Worm (Caenorhabditis elegans) whole organism, young adult: ENCODE results near the gene hrg-6.
A peak's percentile ranks its signal among the peaks of the same experiment; 100 is the strongest.

Experiments
- C06A6.2 ChIP-seq: fragments of 200-800 bp; sonication (Bioruptor generic); conservative IDR thresholded peaks from 2 replicates; pipeline ENCODE4 v1.3.6; 2022; ENCODE audit warnings: missing genetic modification characterization, missing compliant biosample characterization
- D2030.7 ChIP-seq: fragments of 200-800 bp; sonication (Bioruptor generic); IDR thresholded peaks from 2 replicates; pipeline ENCODE4 v1.3.6; 2022; ENCODE audit warnings: missing genetic modification reagents, missing genetic modification characterization, missing compliant biosample characterization
- F23B12.7 ChIP-seq: sonication (generic microtip); optimal IDR thresholded peaks from 2 replicates; lab custom pipeline; 2017; ENCODE audit warnings: missing genetic modification characterization, mild to moderate bottlenecking, missing compliant biosample characterization, antibody characterized with exemption, moderate library complexity; ENCODE audit not compliant: insufficient read depth
- F33H1.4 ChIP-seq: fragments of 200-800 bp; sonication (Bioruptor generic); IDR thresholded peaks from 2 replicates; pipeline ENCODE4 v1.3.6; 2022; ENCODE audit warnings: missing genetic modification reagents, missing genetic modification characterization, missing compliant biosample characterization
- F37B4.10 ChIP-seq: fragments of 200-800 bp; sonication (Bioruptor generic); IDR thresholded peaks from 2 replicates; pipeline ENCODE4 v1.3.6; 2022; ENCODE audit warnings: missing genetic modification characterization, missing compliant biosample characterization
- F49E8.2 ChIP-seq: sonication (generic microtip); optimal IDR thresholded peaks from 3 replicates; lab custom pipeline; 2017; ENCODE audit warnings: missing genetic modification characterization, mild to moderate bottlenecking, missing compliant biosample characterization, antibody characterized with exemption, moderate library complexity; ENCODE audit not compliant: insufficient read depth
- F52B5.7 ChIP-seq: sonication (generic microtip); optimal IDR thresholded peaks from 2 replicates; lab custom pipeline; 2016; ENCODE audit warnings: mild to moderate bottlenecking, missing genetic modification characterization, missing compliant biosample characterization
- F57C9.4 ChIP-seq: sonication (generic microtip); optimal IDR thresholded peaks from 2 replicates; lab custom pipeline; 2017; ENCODE audit warnings: mild to moderate bottlenecking, missing genetic modification characterization, missing compliant biosample characterization
- ZK185.1 ChIP-seq: sonication (generic microtip); optimal IDR thresholded peaks from 2 replicates; lab custom pipeline; 2016; ENCODE audit warnings: mild to moderate bottlenecking, missing genetic modification characterization, missing compliant biosample characterization; ENCODE audit not compliant: poor library complexity, severe bottlenecking
- ama-1 ChIP-seq, 3 experiments: fragments of 150-350 bp in 1 of 3; sonication (generic microtip) in 2 of 3; optimal IDR thresholded peaks; 2 replicates each; lab custom pipeline; 2014 to 2018; ENCODE audit warnings: missing biosample characterization in 2 of 3, missing genetic modification characterization in 2 of 3, missing genetic modification reagents in 2 of 3
- aptf-3 ChIP-seq: fragments of 200-800 bp; sonication (Bioruptor generic); IDR thresholded peaks from 2 replicates; pipeline ENCODE4 v1.3.6; 2022; ENCODE audit warnings: missing genetic modification characterization, missing compliant biosample characterization
- attf-3 ChIP-seq: fragments of 200-800 bp; sonication (Bioruptor generic); conservative IDR thresholded peaks from 2 replicates; pipeline ENCODE4 v1.3.6; 2022; ENCODE audit warnings: missing genetic modification reagents, missing genetic modification characterization, missing compliant biosample characterization
- egrh-3 ChIP-seq: fragments of 200-800 bp; sonication (Bioruptor generic); IDR thresholded peaks from 2 replicates; pipeline ENCODE4 v1.3.6; 2022; ENCODE audit warnings: missing genetic modification reagents, missing genetic modification characterization, missing compliant biosample characterization
- hlh-26 ChIP-seq: fragments of 200-800 bp; sonication (Bioruptor generic); conservative IDR thresholded peaks from 2 replicates; pipeline ENCODE4 v1.3.6; 2022; ENCODE audit warnings: missing genetic modification reagents, missing genetic modification characterization, missing compliant biosample characterization
- hmg-20 ChIP-seq: fragments of 200-800 bp; sonication (Bioruptor generic); IDR thresholded peaks from 2 replicates; pipeline ENCODE4 v1.3.6; 2022; ENCODE audit warnings: missing genetic modification reagents, missing genetic modification characterization, missing compliant biosample characterization
- lin-35 ChIP-seq, 3 experiments: fragments of 150-350 bp in 2 of 3; sonication (generic microtip) in 1 of 3; optimal IDR thresholded peaks; 2 replicates each; lab custom pipeline; 2014 to 2018; ENCODE audit warnings: missing biosample characterization in 3 of 3, missing genetic modification characterization in 3 of 3, missing genetic modification reagents in 3 of 3
- lir-1 ChIP-seq: fragments of 200-800 bp; sonication (Bioruptor generic); conservative IDR thresholded peaks from 2 replicates; pipeline ENCODE4 v1.3.6; 2022; ENCODE audit warnings: missing genetic modification reagents, missing genetic modification characterization, missing compliant biosample characterization
- lsy-27 ChIP-seq: sonication (generic microtip); optimal IDR thresholded peaks from 2 replicates; lab custom pipeline; 2017; ENCODE audit warnings: missing genetic modification characterization, mild to moderate bottlenecking, missing compliant biosample characterization, antibody characterized with exemption, missing genotype, borderline replicate concordance; ENCODE audit not compliant: insufficient read depth
- madf-3 ChIP-seq: fragments of 200-800 bp; sonication (Bioruptor generic); IDR thresholded peaks from 2 replicates; pipeline ENCODE4 v1.3.6; 2022; ENCODE audit warnings: missing genetic modification reagents, missing genetic modification characterization, missing compliant biosample characterization
- madf-6 ChIP-seq: fragments of 200-800 bp; sonication (Bioruptor generic); IDR thresholded peaks from 2 replicates; pipeline ENCODE4 v1.3.6; 2022; ENCODE audit warnings: missing genetic modification reagents, missing genetic modification characterization, missing compliant biosample characterization
- nfyb-1 ChIP-seq: fragments of 200-800 bp; sonication (Bioruptor generic); IDR thresholded peaks from 2 replicates; pipeline ENCODE4 v1.3.6; 2022; ENCODE audit warnings: missing genetic modification reagents, missing genetic modification characterization, missing compliant biosample characterization
- nhr-179 ChIP-seq: sonication (generic microtip); optimal IDR thresholded peaks from 2 replicates; lab custom pipeline; 2016; ENCODE audit warnings: mild to moderate bottlenecking, missing genetic modification characterization, missing compliant biosample characterization
- nhr-27 ChIP-seq: fragments of 200-800 bp; sonication (Bioruptor generic); optimal IDR thresholded peaks from 2 replicates; lab custom pipeline; 2018; ENCODE audit warnings: mild to moderate bottlenecking, missing genetic modification characterization, moderate library complexity, missing compliant biosample characterization
- repo-1 ChIP-seq: sonication (generic microtip); optimal IDR thresholded peaks from 2 replicates; lab custom pipeline; 2017; ENCODE audit warnings: mild to moderate bottlenecking, missing genetic modification characterization, missing compliant biosample characterization
- rpc-1 ChIP-seq, 2 experiments: fragments of 150-350 bp in 1 of 2; sonication (generic microtip) in 1 of 2; optimal IDR thresholded peaks; 2 replicates each; lab custom pipeline; 2014 to 2018; ENCODE audit warnings: missing biosample characterization in 1 of 2, missing genetic modification characterization in 1 of 2, missing genetic modification reagents in 1 of 2, missing genotype in 1 of 2
- snpc-1.1 ChIP-seq: sonication (generic microtip); optimal IDR thresholded peaks from 2 replicates; lab custom pipeline; 2017; ENCODE audit warnings: missing genetic modification characterization, mild to moderate bottlenecking, missing compliant biosample characterization, antibody characterized with exemption, moderate library complexity, missing genotype, missing genetic modification reagents; ENCODE audit not compliant: insufficient read depth
- unc-130 ChIP-seq: sonication (generic microtip); optimal IDR thresholded peaks from 2 replicates; lab custom pipeline; 2016; ENCODE audit warnings: missing genetic modification reagents, missing genetic modification characterization, missing compliant biosample characterization
- xnd-1 ChIP-seq: sonication (generic microtip); optimal IDR thresholded peaks from 2 replicates; lab custom pipeline; 2016; ENCODE audit warnings: missing genotype, missing genetic modification reagents, missing genetic modification characterization, missing compliant biosample characterization
- ztf-3 ChIP-seq: fragments of 200-800 bp; sonication (Bioruptor generic); optimal IDR thresholded peaks from 2 replicates; lab custom pipeline; 2018; ENCODE audit warnings: mild to moderate bottlenecking, missing genetic modification characterization, missing compliant biosample characterization

hrg-6 gene

ce11 chrIV:11053652-11054317, 21.4 kb downstream of the hrg-6 start, which contains the start of the genes F36H1.12 and lin-3 (continued):
- peak; percentile 51; the same call in 1 of the 2 replicates for TF ChIP-seq F33H1.4 (GFP tag; lab: Robert Waterston, UW)
- no peak for TF ChIP-seq nhr-179 (tag; lab: Kevin White, UChicago)
- peak; percentile 53; the same call in 1 of the 2 replicates for TF ChIP-seq D2030.7 (GFP tag; lab: Robert Waterston, UW)
- peak; percentile 56; the same call in 1 of the 2 replicates for TF ChIP-seq madf-6 (GFP tag; lab: Robert Waterston, UW)

- TF ChIP-seq lsy-27 (no peak), madf-3 (GFP tag; lab: Robert Waterston, UW) (0 out of 2 replicates have a peak, but pooled peaks have one; percentile 3)
These were observed 30.7 kb downstream of the hrg-6 start for ce11 chrIV:11062984-11063613.

- TF ChIP-seq ama-1 (optimal IDR thresholded peaks at IDR 0.05; lab: Kevin White, UChicago) (no peak), ama-1 (GFP tag; optimal IDR thresholded peaks at IDR 0.05; lab: Kevin White, UChicago) (no peak), egrh-3 (GFP tag; lab: Robert Waterston, UW) (no peak), ZK185.1 (tag; lab: Kevin White, UChicago) (no peak), F49E8.2 (no peak), F57C9.4 (tag; lab: Kevin White, UChicago) (no peak), hmg-20 (GFP tag; lab: Robert Waterston, UW) (no peak), lin-35 (GFP tag; optimal IDR thresholded peaks at IDR 0.05; lab: Kevin White, UChicago) (no peak), hlh-26 (GFP tag; lab: Robert Waterston, UW) (no peak), attf-3 (GFP tag; lab: Robert Waterston, UW) (no peak), lir-1 (GFP tag; lab: Robert Waterston, UW) (no peak), repo-1 (tag; lab: Kevin White, UChicago) (no peak), nhr-27 (tag; lab: Kevin White, UChicago) (no peak), rpc-1 (optimal IDR thresholded peaks at IDR 0.05; lab: Kevin White, UChicago) (no peak), rpc-1 (tag; optimal IDR thresholded peaks at IDR 0.05; lab: Kevin White, UChicago) (no peak)
These were observed 31.6 kb downstream of the hrg-6 start, which contains the start of gene ttr-16 for ce11 chrIV:11063962-11064361. TSS of gene ttr-16 (minus strand) at chrIV:11064137.

ce11 chrIV:11067003-11067402, 34.6 kb downstream of the hrg-6 start, which contains the start of gene ttr-17:
TSS of gene ttr-17 (minus strand) at chrIV:11067026.
- TF ChIP-seq ztf-3 (GFP tag; lab: Kevin White, UChicago) = no peak
- TF ChIP-seq madf-6 (GFP tag; lab: Robert Waterston, UW) = no peak
- TF ChIP-seq hmg-20 (GFP tag; lab: Robert Waterston, UW) = no peak
- no peak for TF ChIP-seq unc-130 (GFP tag; lab: Kevin White, UChicago)
- TF ChIP-seq snpc-1.1 (tag; lab: Kevin White, UChicago) = no peak
- no peak for TF ChIP-seq ama-1 (optimal IDR thresholded peaks at IDR 0.05; lab: Kevin White, UChicago)
- no peak for TF ChIP-seq ama-1 (GFP tag; optimal IDR thresholded peaks at IDR 0.05; lab: Kevin White, UChicago)
- no peak for TF ChIP-seq F23B12.7 (tag; lab: Kevin White, UChicago)
- TF ChIP-seq F52B5.7 (tag; lab: Kevin White, UChicago) = no peak
- no peak for TF ChIP-seq aptf-3 (GFP tag; lab: Robert Waterston, UW)
- no peak for TF ChIP-seq C06A6.2
- TF ChIP-seq F37B4.10 = no peak
- TF ChIP-seq xnd-1 = no peak
- TF ChIP-seq nfyb-1 (GFP tag; lab: Robert Waterston, UW) = no peak
- TF ChIP-seq, all 124 proteins: peak for 0
